Fruit fly (Drosophila melanogaster): ENCODE results near the gene CG7194.

DNA sequence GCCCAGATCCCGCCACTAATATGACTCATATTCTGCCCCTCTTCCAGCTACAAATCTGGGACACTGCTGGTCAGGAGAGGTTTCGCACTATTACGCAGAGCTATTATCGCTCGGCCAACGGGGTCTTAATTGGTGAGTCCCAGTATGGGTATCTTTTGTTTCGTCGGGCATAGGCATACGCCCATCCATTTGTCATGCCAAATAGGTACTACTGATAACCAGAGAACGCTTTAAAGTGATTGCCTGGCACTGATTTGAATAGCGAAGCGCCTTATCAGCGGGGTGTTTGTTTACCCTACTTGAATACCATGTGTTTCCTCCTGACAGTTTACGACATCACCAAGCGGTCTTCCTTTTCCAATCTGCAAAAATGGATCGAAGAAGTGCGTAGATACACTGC, 6.4 kb downstream of the CG7194 start:
- TF ChIP-seq usp (GFP tag; optimal IDR thresholded peaks at IDR 0.05): no peak
- TF ChIP-seq psq (optimal IDR thresholded peaks at IDR 0.05): no peak
